Worm (Caenorhabditis elegans) whole organism, L1 larva: ENCODE results near the gene rpb-4.

ENCODE experiments used
- C34B4.2 ChIP-seq: sonication (generic microtip); optimal IDR thresholded peaks from 2 replicates; lab custom pipeline; 2017; ENCODE audit warnings: mild to moderate bottlenecking, missing genetic modification characterization, missing compliant biosample characterization
- Y116A8C.19 ChIP-seq: sonication (generic microtip); optimal IDR thresholded peaks from 2 replicates; lab custom pipeline; 2016; ENCODE audit warnings: missing compliant biosample characterization, missing genetic modification characterization, borderline replicate concordance
- aha-1 ChIP-seq: fragments of 150-350 bp; optimal IDR thresholded peaks from 2 replicates; lab custom pipeline; 2014; ENCODE audit warnings: missing biosample characterization, missing genetic modification characterization
- alr-1 ChIP-seq: fragments of 200-800 bp; sonication (Bioruptor generic); optimal IDR thresholded peaks from 2 replicates; lab custom pipeline; 2018; ENCODE audit warnings: borderline replicate concordance, mild to moderate bottlenecking, missing genetic modification characterization, missing compliant biosample characterization
- ama-1 ChIP-seq: fragments of 150-350 bp; optimal IDR thresholded peaks from 2 replicates; lab custom pipeline; 2014
- blmp-1 ChIP-seq: fragments of 150-350 bp; optimal IDR thresholded peaks from 2 replicates; lab custom pipeline; 2014; ENCODE audit warnings: missing biosample characterization, missing genetic modification characterization
- ceh-63 ChIP-seq: fragments of 200-800 bp; sonication (Bioruptor generic); optimal IDR thresholded peaks from 2 replicates; lab custom pipeline; 2018; ENCODE audit warnings: mild to moderate bottlenecking, missing genetic modification characterization, missing compliant biosample characterization
- ceh-82 ChIP-seq, 3 experiments: fragments of 150-350 bp in 1 of 3; sonication (generic microtip) in 2 of 3; optimal IDR thresholded peaks; 2 replicates each; lab custom pipeline; 2014 to 2017; ENCODE audit warnings: missing biosample characterization in 3 of 3, missing genetic modification characterization in 3 of 3
- dpl-1 ChIP-seq, 3 experiments: fragments of 150-350 bp in 2 of 3; sonication (generic microtip) in 1 of 3; optimal IDR thresholded peaks; 2 replicates each; lab custom pipeline; 2014 to 2017; ENCODE audit warnings: missing biosample characterization in 3 of 3, missing genetic modification characterization in 3 of 3, missing genetic modification reagents in 3 of 3
- efl-1 ChIP-seq, 4 experiments: fragments of 150-350 bp; optimal IDR thresholded peaks in 3 of 4; peaks in 1 of 4; 1 replicate in 1 of 4; 2 replicates in 3 of 4; lab custom pipeline; 2014; ENCODE audit warnings: missing biosample characterization in 2 of 4, missing genetic modification characterization in 2 of 4, missing genetic modification reagents in 2 of 4
- egl-13 ChIP-seq: sonication (generic microtip); optimal IDR thresholded peaks from 2 replicates; lab custom pipeline; 2016; ENCODE audit warnings: missing genotype, missing genetic modification reagents, missing genetic modification characterization, missing compliant biosample characterization
- egl-27 ChIP-seq, 2 experiments: fragments of 150-350 bp in 1 of 2; sonication (generic microtip); optimal IDR thresholded peaks; 3 replicates each; lab custom pipeline; 2017 to 2018; ENCODE audit warnings: missing biosample characterization in 2 of 2, missing genetic modification characterization in 2 of 2, missing genetic modification reagents in 2 of 2
- elt-2 ChIP-seq: sonication (generic microtip); optimal IDR thresholded peaks from 2 replicates; lab custom pipeline; 2016; ENCODE audit warnings: missing genetic modification characterization, mild to moderate bottlenecking, inconsistent platforms, missing compliant biosample characterization, missing genetic modification reagents
- fkh-10 ChIP-seq: sonication (generic microtip); optimal IDR thresholded peaks from 2 replicates; lab custom pipeline; 2017; ENCODE audit warnings: missing biosample characterization, missing genetic modification reagents, missing genetic modification characterization
- fkh-4 ChIP-seq: sonication (generic microtip); optimal IDR thresholded peaks from 2 replicates; lab custom pipeline; 2016; ENCODE audit warnings: missing compliant biosample characterization, missing genetic modification characterization, borderline replicate concordance
- hlh-17 ChIP-seq: fragments of 200-800 bp; sonication (Bioruptor generic); optimal IDR thresholded peaks from 2 replicates; lab custom pipeline; 2018; ENCODE audit warnings: missing genetic modification characterization, mild to moderate bottlenecking, missing compliant biosample characterization, moderate library complexity, borderline replicate concordance
- jun-1 ChIP-seq: fragments of 150-350 bp; optimal IDR thresholded peaks from 2 replicates; lab custom pipeline; 2014; ENCODE audit warnings: missing biosample characterization, missing genetic modification reagents, missing genetic modification characterization
- lin-14 ChIP-seq: fragments of 200-800 bp; sonication (Bioruptor generic); optimal IDR thresholded peaks from 2 replicates; lab custom pipeline; 2018; ENCODE audit warnings: mild to moderate bottlenecking, missing genetic modification characterization, moderate library complexity, missing compliant biosample characterization
- lin-15B ChIP-seq: fragments of 150-350 bp; sonication (generic microtip); optimal IDR thresholded peaks from 3 replicates; lab custom pipeline; 2014; ENCODE audit warnings: missing biosample characterization, missing genetic modification characterization
- lin-35 ChIP-seq, 2 experiments: fragments of 150-350 bp; optimal IDR thresholded peaks; 2 replicates each; lab custom pipeline; 2014; ENCODE audit warnings: missing biosample characterization in 2 of 2, missing genetic modification characterization in 2 of 2, missing genetic modification reagents in 2 of 2
- lir-3 ChIP-seq: sonication (generic microtip); optimal IDR thresholded peaks from 2 replicates; lab custom pipeline; 2016; ENCODE audit warnings: mild to moderate bottlenecking, missing genetic modification characterization, moderate library complexity, missing compliant biosample characterization; ENCODE audit not compliant: poor library complexity
- lsy-2 ChIP-seq, 2 experiments: fragments of 150-350 bp; optimal IDR thresholded peaks; 2 replicates each; lab custom pipeline; 2014; ENCODE audit warnings: missing biosample characterization in 2 of 2, missing genetic modification characterization in 2 of 2
- mep-1 ChIP-seq: fragments of 150-350 bp; optimal IDR thresholded peaks from 2 replicates; lab custom pipeline; 2014; ENCODE audit warnings: missing biosample characterization, missing genetic modification characterization
- nhr-20 ChIP-seq: sonication (generic microtip); optimal IDR thresholded peaks from 2 replicates; lab custom pipeline; 2016; ENCODE audit warnings: mild to moderate bottlenecking, missing genetic modification characterization, missing compliant biosample characterization
- nhr-28 ChIP-seq: fragments of 150-350 bp; optimal IDR thresholded peaks from 2 replicates; lab custom pipeline; 2014; ENCODE audit warnings: missing biosample characterization, missing genetic modification characterization
- nhr-71 ChIP-seq: sonication (generic microtip); optimal IDR thresholded peaks from 2 replicates; lab custom pipeline; 2016; ENCODE audit warnings: mild to moderate bottlenecking, missing genetic modification characterization, moderate library complexity, missing compliant biosample characterization
- nhr-84 ChIP-seq: sonication (generic microtip); optimal IDR thresholded peaks from 2 replicates; lab custom pipeline; 2017; ENCODE audit warnings: missing biosample characterization, missing genetic modification characterization
- nhr-85 ChIP-seq: sonication (generic microtip); peaks from one replicate; lab custom pipeline; 2016; ENCODE audit warnings: missing genetic modification characterization, inconsistent platforms, missing compliant biosample characterization
- nhr-90 ChIP-seq: sonication (generic microtip); optimal IDR thresholded peaks from 2 replicates; lab custom pipeline; 2016; ENCODE audit warnings: mild to moderate bottlenecking, missing genetic modification characterization, missing compliant biosample characterization; ENCODE audit not compliant: poor library complexity
- pag-3 ChIP-seq: sonication (generic microtip); optimal IDR thresholded peaks from 2 replicates; lab custom pipeline; 2017; ENCODE audit warnings: missing genetic modification characterization, mild to moderate bottlenecking, missing compliant biosample characterization, antibody characterized with exemption, borderline replicate concordance; ENCODE audit not compliant: insufficient read depth
- pax-3 ChIP-seq: fragments of 200-800 bp; sonication (Bioruptor generic); optimal IDR thresholded peaks from 2 replicates; lab custom pipeline; 2018; ENCODE audit warnings: mild to moderate bottlenecking, missing genetic modification characterization, moderate library complexity, missing compliant biosample characterization
- pqm-1 ChIP-seq: sonication (generic microtip); optimal IDR thresholded peaks from 3 replicates; lab custom pipeline; 2017; ENCODE audit warnings: missing biosample characterization, missing genetic modification characterization
- rnt-1 ChIP-seq: sonication (generic microtip); optimal IDR thresholded peaks from 2 replicates; lab custom pipeline; 2016; ENCODE audit warnings: mild to moderate bottlenecking, missing genetic modification characterization, moderate library complexity, missing compliant biosample characterization
- skn-1 ChIP-seq: fragments of 150-350 bp; optimal IDR thresholded peaks from 2 replicates; lab custom pipeline; 2014; ENCODE audit warnings: missing biosample characterization, missing genetic modification characterization
- snu-23 ChIP-seq: sonication (generic microtip); optimal IDR thresholded peaks from 2 replicates; lab custom pipeline; 2016; ENCODE audit warnings: missing genetic modification characterization, missing compliant biosample characterization
- sox-4 ChIP-seq: sonication (generic microtip); optimal IDR thresholded peaks from 2 replicates; lab custom pipeline; 2016; ENCODE audit warnings: missing genetic modification characterization, missing compliant biosample characterization
- xbp-1 ChIP-seq: sonication (generic microtip); optimal IDR thresholded peaks from 2 replicates; lab custom pipeline; 2016; ENCODE audit warnings: missing genetic modification characterization, missing compliant biosample characterization
- ztf-4 ChIP-seq: fragments of 150-350 bp; optimal IDR thresholded peaks from 2 replicates; lab custom pipeline; 2014; ENCODE audit warnings: missing biosample characterization, missing genetic modification characterization

Gene rpb-4

DNA sequence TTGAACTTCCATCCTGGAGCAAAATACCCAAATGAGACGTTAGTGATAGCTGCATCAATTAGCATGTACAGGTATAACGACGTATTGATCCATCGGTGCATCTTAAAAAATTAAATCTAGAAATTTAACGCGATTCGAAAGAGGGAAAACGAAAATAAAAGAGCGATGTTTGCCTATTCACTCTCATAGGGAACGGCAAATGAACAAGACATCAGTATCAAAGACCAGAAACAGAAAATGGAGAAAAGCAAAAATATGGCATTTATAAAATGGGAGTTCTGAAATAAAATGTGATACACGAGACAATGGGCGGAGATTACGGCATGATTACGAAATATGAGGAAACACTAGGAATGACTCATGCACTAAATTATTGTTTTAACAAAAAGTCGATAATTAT lies 18.0 kb upstream of the rpb-4 start, which contains the start of gene haf-2 (continued):
- TF ChIP-seq pax-3 (tag; lab: Kevin White, UChicago): no peak
- TF ChIP-seq, all 84 proteins: peak for 0

DNA sequence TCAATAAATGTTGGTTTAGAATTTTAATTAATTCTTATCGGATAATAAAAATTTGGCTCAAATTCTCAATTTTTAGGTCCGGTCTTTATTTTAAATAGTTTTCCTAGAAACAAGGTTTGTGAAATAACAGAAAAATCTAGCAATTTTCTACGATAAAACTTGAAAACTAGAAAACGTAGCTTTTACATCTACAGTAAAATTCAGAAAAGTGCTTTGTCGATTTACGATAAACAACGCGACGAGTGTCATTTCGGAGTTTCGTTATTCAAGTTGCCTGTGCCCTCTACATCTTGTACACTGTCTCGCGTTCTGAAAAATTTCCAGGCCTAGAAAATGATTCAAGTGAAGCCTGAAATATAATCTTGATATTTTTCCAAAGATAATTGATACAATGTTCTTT lies 17.5 kb upstream of the rpb-4 start:
- TF ChIP-seq xbp-1 (tag; lab: Kevin White, UChicago) (peak; percentile 67), ceh-63 (GFP tag; lab: Kevin White, UChicago) (no peak), nhr-84 (no peak), blmp-1 (tag; lab: Kevin White, UChicago) (peak; percentile 44), fkh-10 (no peak), efl-1 (optimal IDR thresholded peaks at IDR 0.05; lab: Kevin White, UChicago) (peak; percentile 38 to 51), efl-1 (GFP tag; optimal IDR thresholded peaks at IDR 0.05 in 1 of 2; lab: Kevin White, UChicago) (peak; percentile 27 to 65), lsy-2 (tag; optimal IDR thresholded peaks at IDR 0.05; lab: Kevin White, UChicago) (peak in 1 of 2 experiments; percentile 80), egl-13 (tag; lab: Kevin White, UChicago) (no peak), dpl-1 (GFP tag; optimal IDR thresholded peaks at IDR 0.05; lab: Kevin White, UChicago) (peak; percentile 9 to 42 (median 33)), aha-1 (tag; lab: Kevin White, UChicago) (no peak), skn-1 (tag; lab: Kevin White, UChicago) (peak; percentile 34), snu-23 (GFP tag; lab: Kevin White, UChicago) (peak; percentile 30), nhr-85 (tag; lab: Kevin White, UChicago) (peak; percentile 5), egl-27 (tag; optimal IDR thresholded peaks at IDR 0.05; lab: Kevin White, UChicago) (no peak), lin-35 (GFP tag; optimal IDR thresholded peaks at IDR 0.05; lab: Kevin White, UChicago) (peak; percentile 26 to 58), alr-1 (tag; lab: Kevin White, UChicago) (no peak), ceh-82 (tag; optimal IDR thresholded peaks at IDR 0.05; lab: Kevin White, UChicago) (peak in 1 of 3 experiments; percentile 37)

DNA sequence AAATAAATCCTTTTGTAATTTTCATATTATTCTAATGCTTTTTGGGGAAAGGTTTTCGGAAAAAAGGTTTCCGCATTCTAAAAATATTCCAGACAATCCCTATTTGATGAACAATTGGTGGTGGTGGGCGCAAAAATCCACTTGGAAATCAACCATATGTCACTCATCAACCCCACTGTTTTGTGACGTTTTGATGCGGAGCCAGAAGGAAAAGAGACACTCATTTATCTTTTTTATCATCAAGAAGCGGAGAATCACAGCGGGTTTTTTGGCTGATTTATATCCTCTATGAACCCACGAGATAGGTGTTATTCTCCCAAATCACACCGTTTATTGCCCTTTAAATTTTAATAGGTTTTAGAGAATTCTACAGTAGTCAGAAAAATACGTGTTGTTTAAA lies 17.1 kb upstream of the rpb-4 start:
- no peak for TF ChIP-seq ceh-63 (GFP tag; lab: Kevin White, UChicago)
- TF ChIP-seq aha-1 (tag; lab: Kevin White, UChicago): no peak
- peak; percentile 8 for TF ChIP-seq nhr-71 (tag; lab: Kevin White, UChicago)
- no peak for TF ChIP-seq efl-1 (optimal IDR thresholded peaks at IDR 0.05; lab: Kevin White, UChicago)
- TF ChIP-seq efl-1 (GFP tag; optimal IDR thresholded peaks at IDR 0.05 in 1 of 2; lab: Kevin White, UChicago): no peak
- TF ChIP-seq rnt-1 (tag; lab: Kevin White, UChicago): peak; percentile 68
- TF ChIP-seq lin-14 (GFP tag; lab: Kevin White, UChicago): peak; percentile 30

DNA sequence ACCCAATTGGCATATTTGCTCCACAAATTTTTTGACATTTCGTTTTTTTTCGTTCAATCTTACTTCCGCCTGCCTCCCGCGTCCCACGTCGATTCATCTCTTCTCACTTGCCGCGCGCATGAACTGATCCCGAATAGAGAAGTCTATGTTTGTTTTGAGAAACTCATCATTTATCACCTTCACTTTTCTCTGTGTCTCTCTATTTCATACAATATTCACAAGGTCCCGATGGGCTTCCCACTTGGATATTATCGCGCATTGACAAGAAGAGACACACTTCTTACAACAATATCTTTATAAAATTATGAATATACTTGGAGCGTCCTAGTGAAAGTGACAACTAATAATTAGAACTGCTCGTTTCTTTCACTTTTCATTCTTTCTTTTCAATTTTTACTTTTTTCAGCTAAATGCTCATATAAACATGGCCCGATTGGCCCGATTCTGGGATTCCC lies 15.8 kb upstream of the rpb-4 start, which contains the start of gene insc-1:
insc-1 (plus strand) TSS at position 405 of the 455 bp plus-strand sequence.
- no peak for TF ChIP-seq nhr-90 (tag; lab: Kevin White, UChicago)
- TF ChIP-seq ama-1 (lab: Kevin White, UChicago): no peak
- TF ChIP-seq lir-3 (tag; lab: Kevin White, UChicago): no peak
- TF ChIP-seq blmp-1 (tag; lab: Kevin White, UChicago): peak; percentile 97
- no peak for TF ChIP-seq nhr-28 (tag; lab: Kevin White, UChicago)

DNA sequence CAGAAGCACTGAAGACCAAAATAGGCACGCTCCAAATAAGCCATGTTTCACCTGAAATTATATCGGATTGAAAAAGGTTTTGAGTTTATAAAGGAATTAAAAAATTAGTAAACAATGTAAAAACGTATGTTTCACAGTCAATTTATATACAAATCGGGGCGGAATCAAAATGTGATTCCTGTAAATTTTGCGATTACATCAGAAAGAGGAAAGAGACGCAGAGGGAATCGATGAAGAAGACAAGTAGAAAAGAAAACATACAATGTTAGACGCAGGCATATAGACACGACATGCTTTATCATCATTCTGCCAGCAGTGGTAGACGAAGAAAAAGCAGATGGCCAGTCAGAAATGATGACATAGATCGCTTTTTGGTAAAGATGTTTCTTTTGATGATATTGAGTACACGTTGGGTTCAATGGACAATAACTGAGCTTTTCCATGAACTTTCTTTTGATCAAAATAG lies 10.3 kb upstream of the rpb-4 start, which contains the start of gene msra-1:
msra-1 (minus strand) TSS at position 51 of the 466 bp plus-strand sequence.
- TF ChIP-seq jun-1 (no peak), lin-15B (no peak), sox-4 (tag; lab: Kevin White, UChicago) (no peak), hlh-17 (GFP tag; lab: Kevin White, UChicago) (no peak), nhr-84 (no peak), egl-27 (tag; optimal IDR thresholded peaks at IDR 0.05; lab: Kevin White, UChicago) (no peak), xbp-1 (tag; lab: Kevin White, UChicago) (peak; percentile 21), lir-3 (tag; lab: Kevin White, UChicago) (peak; percentile 32), skn-1 (tag; lab: Kevin White, UChicago) (peak; percentile 98), Y116A8C.19 (tag; lab: Kevin White, UChicago) (no peak), pag-3 (peak; percentile 9), nhr-71 (tag; lab: Kevin White, UChicago) (peak; percentile 47), snu-23 (GFP tag; lab: Kevin White, UChicago) (peak; percentile 48), elt-2 (tag; lab: Kevin White, UChicago) (peak; percentile 38), pax-3 (tag; lab: Kevin White, UChicago) (no peak), efl-1 (optimal IDR thresholded peaks at IDR 0.05; lab: Kevin White, UChicago) (peak; percentile 11 to 38), efl-1 (GFP tag; optimal IDR thresholded peaks at IDR 0.05 in 1 of 2; lab: Kevin White, UChicago) (peak in 1 of 2 experiments; percentile 78), lsy-2 (tag; optimal IDR thresholded peaks at IDR 0.05; lab: Kevin White, UChicago) (peak; percentile 14 to 57), nhr-20 (tag; lab: Kevin White, UChicago) (peak; percentile 36), rnt-1 (tag; lab: Kevin White, UChicago) (peak; percentile 40), mep-1 (peak; percentile 50), dpl-1 (GFP tag; optimal IDR thresholded peaks at IDR 0.05; lab: Kevin White, UChicago) (peak in 2 of 3 experiments; percentile 3 to 10), ztf-4 (tag; lab: Kevin White, UChicago) (no peak), lin-14 (GFP tag; lab: Kevin White, UChicago) (peak; percentile 49), C34B4.2 (no peak), pqm-1 (tag; lab: Kevin White, UChicago) (no peak), fkh-4 (no peak)
